Worm (Caenorhabditis elegans) whole organism, L2 larva: Measurements from ENCODE around the gene vps-36.

Experiments
- blmp-1 ChIP-seq: sonication (generic microtip); optimal IDR thresholded peaks from 2 replicates; lab custom pipeline; 2017; ENCODE audit warnings: missing genetic modification characterization, mild to moderate bottlenecking, missing compliant biosample characterization, antibody characterized with exemption, moderate library complexity; ENCODE audit not compliant: insufficient read depth
- egl-27 ChIP-seq: sonication (generic microtip); optimal IDR thresholded peaks from 3 replicates; lab custom pipeline; 2017; ENCODE audit warnings: missing biosample characterization, missing genetic modification reagents, missing genetic modification characterization
- elt-3 ChIP-seq: sonication (generic microtip); optimal IDR thresholded peaks from 2 replicates; lab custom pipeline; 2017; ENCODE audit warnings: missing biosample characterization, missing genetic modification characterization
- fos-1 ChIP-seq: fragments of 150-350 bp; optimal IDR thresholded peaks from 2 replicates; lab custom pipeline; 2014; ENCODE audit warnings: missing biosample characterization, missing genetic modification characterization
- lin-11 ChIP-seq: fragments of 150-350 bp; sonication (generic microtip); optimal IDR thresholded peaks from 2 replicates; lab custom pipeline; 2014; ENCODE audit warnings: missing biosample characterization, missing genetic modification characterization, inconsistent platforms, mixed read lengths
- mbf-1 ChIP-seq: sonication (generic microtip); optimal IDR thresholded peaks from 2 replicates; lab custom pipeline; 2017; ENCODE audit warnings: missing biosample characterization, missing genetic modification characterization
- nhr-12 ChIP-seq: fragments of 150-350 bp; optimal IDR thresholded peaks from 2 replicates; lab custom pipeline; 2014; ENCODE audit warnings: missing biosample characterization, missing genetic modification characterization
- nhr-77 ChIP-seq: fragments of 150-350 bp; optimal IDR thresholded peaks from 2 replicates; lab custom pipeline; 2014; ENCODE audit warnings: missing biosample characterization, missing genetic modification characterization
- peb-1 ChIP-seq: fragments of 150-350 bp; optimal IDR thresholded peaks from 2 replicates; lab custom pipeline; 2014; ENCODE audit warnings: missing biosample characterization, missing genetic modification characterization
- zag-1 ChIP-seq: fragments of 150-350 bp; optimal IDR thresholded peaks from 2 replicates; lab custom pipeline; 2014; ENCODE audit warnings: missing biosample characterization, missing genetic modification characterization

DNA sequence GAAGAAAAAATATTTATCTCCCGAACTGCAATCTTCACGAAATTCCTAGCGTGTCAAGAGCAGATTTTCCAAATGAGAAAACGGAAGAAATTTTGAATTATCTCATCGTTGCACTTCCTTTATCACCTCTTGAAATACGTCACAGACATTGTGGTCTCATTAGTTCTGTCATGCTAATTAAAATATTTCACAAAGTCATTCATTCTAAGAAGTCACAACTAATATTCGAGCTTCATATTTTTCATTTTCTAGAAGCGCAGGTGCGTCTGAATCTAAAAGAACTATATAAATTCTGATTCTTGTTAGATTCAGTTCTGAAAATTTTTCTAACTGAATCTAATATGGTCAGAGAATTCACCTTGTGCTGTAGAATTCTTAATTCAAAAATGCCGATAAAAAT lies 13.3 kb downstream of the vps-36 start:
- TF ChIP-seq elt-3 (no peak), nhr-77 (no peak), mbf-1 (tag; lab: Kevin White, UChicago) (no peak), blmp-1 (tag; lab: Kevin White, UChicago) (no peak), egl-27 (tag; lab: Kevin White, UChicago) (no peak), lin-11 (tag; lab: Kevin White, UChicago) (no peak), peb-1 (no peak), fos-1 (tag; lab: Kevin White, UChicago) (no peak), zag-1 (no peak), nhr-12 (no peak)
